Worm (Caenorhabditis elegans) whole organism, L2 larva: ENCODE results near the gene Y53G8AR.1.

Experiments
- crh-2 ChIP-seq: sonication (generic microtip); optimal IDR thresholded peaks from 2 replicates; lab custom pipeline; 2017; ENCODE audit warnings: missing biosample characterization, missing genetic modification characterization
- dmd-4 ChIP-seq: sonication (generic microtip); optimal IDR thresholded peaks from 2 replicates; lab custom pipeline; 2017; ENCODE audit warnings: missing biosample characterization, missing genetic modification characterization
- elt-1 ChIP-seq: fragments of 150-350 bp; optimal IDR thresholded peaks from 2 replicates; lab custom pipeline; 2014; ENCODE audit warnings: missing biosample characterization, missing genetic modification characterization
- fos-1 ChIP-seq: fragments of 150-350 bp; optimal IDR thresholded peaks from 2 replicates; lab custom pipeline; 2014; ENCODE audit warnings: missing biosample characterization, missing genetic modification characterization
- lin-11 ChIP-seq: fragments of 150-350 bp; sonication (generic microtip); optimal IDR thresholded peaks from 2 replicates; lab custom pipeline; 2014; ENCODE audit warnings: missing biosample characterization, missing genetic modification characterization, inconsistent platforms, mixed read lengths
- lin-39 ChIP-seq: fragments of 150-350 bp; optimal IDR thresholded peaks from 2 replicates; lab custom pipeline; 2014; ENCODE audit warnings: missing biosample characterization, missing genetic modification reagents, missing genetic modification characterization
- lsy-2 ChIP-seq, 2 experiments: fragments of 150-350 bp in 1 of 2; sonication (generic microtip) in 1 of 2; optimal IDR thresholded peaks; 2 replicates each; lab custom pipeline; 2014 to 2017; ENCODE audit warnings: missing biosample characterization in 2 of 2, missing genetic modification characterization in 2 of 2
- nhr-237 ChIP-seq: fragments of 150-350 bp; optimal IDR thresholded peaks from 2 replicates; lab custom pipeline; 2014; ENCODE audit warnings: missing biosample characterization, missing genetic modification characterization
- nhr-25 ChIP-seq: fragments of 150-350 bp; sonication (generic microtip); optimal IDR thresholded peaks from 3 replicates; lab custom pipeline; 2014; ENCODE audit warnings: missing biosample characterization, missing genetic modification characterization
- peb-1 ChIP-seq: fragments of 150-350 bp; optimal IDR thresholded peaks from 2 replicates; lab custom pipeline; 2014; ENCODE audit warnings: missing biosample characterization, missing genetic modification characterization
- unc-55 ChIP-seq: fragments of 150-350 bp; sonication (generic microtip); optimal IDR thresholded peaks from 3 replicates; lab custom pipeline; 2014; ENCODE audit warnings: missing biosample characterization, missing genetic modification reagents, missing genetic modification characterization
- unc-62 ChIP-seq: fragments of 150-350 bp; optimal IDR thresholded peaks from 2 replicates; lab custom pipeline; 2014; ENCODE audit warnings: missing biosample characterization, missing genetic modification reagents, missing genetic modification characterization

DNA sequence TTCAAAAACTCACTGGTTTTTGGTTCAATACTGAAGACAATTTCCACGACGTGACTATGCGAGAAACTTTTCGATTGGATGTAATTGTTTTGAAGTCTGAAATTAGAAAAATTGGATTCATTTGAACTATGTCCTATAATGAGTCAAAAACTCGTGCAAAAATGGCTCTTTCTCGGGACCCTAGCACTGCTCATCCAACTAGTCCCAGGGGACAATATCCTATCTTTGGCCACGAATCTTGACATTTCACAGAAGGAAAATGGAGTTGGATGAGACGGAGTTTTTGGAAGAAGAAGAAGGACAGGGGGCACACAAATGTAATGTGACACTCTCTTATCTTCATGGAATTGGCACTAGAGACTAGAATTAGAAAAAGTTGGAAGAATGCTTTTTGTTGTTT is 49.0 kb downstream of the Y53G8AR.1 start:
- no peak for TF ChIP-seq unc-55 (GFP tag; lab: Kevin White, UChicago)
- TF ChIP-seq crh-2 (tag; lab: Kevin White, UChicago) = no peak
- TF ChIP-seq unc-62 (GFP tag; lab: Kevin White, UChicago) = no peak
- no peak for TF ChIP-seq elt-1 (tag; lab: Kevin White, UChicago)
- TF ChIP-seq fos-1 (tag; lab: Kevin White, UChicago) = no peak
- TF ChIP-seq lin-39 (tag; lab: Kevin White, UChicago) = no peak
- TF ChIP-seq nhr-25 (tag; lab: Kevin White, UChicago) = no peak
- no peak for TF ChIP-seq lsy-2 (tag; optimal IDR thresholded peaks at IDR 0.05; lab: Kevin White, UChicago)
- no peak for TF ChIP-seq dmd-4 (tag; lab: Kevin White, UChicago)
- no peak for TF ChIP-seq peb-1 (tag; lab: Kevin White, UChicago)
- no peak for TF ChIP-seq nhr-237 (tag; lab: Kevin White, UChicago)
- TF ChIP-seq lin-11 (tag; lab: Kevin White, UChicago) = no peak
